Worm (Caenorhabditis elegans) whole organism, young adult: Measurements from ENCODE around the gene clc-28.
A peak's percentile ranks its signal among the peaks of the same experiment; 100 is the strongest.

Source experiments
- B0019.2 ChIP-seq: fragments of 200-800 bp; sonication (Bioruptor generic); conservative IDR thresholded peaks from 2 replicates; pipeline ENCODE4 v1.3.6; 2022; ENCODE audit warnings: missing genetic modification reagents, missing genetic modification characterization, missing compliant biosample characterization
- B0035.1 ChIP-seq: sonication (generic microtip); optimal IDR thresholded peaks from 2 replicates; lab custom pipeline; 2016; ENCODE audit warnings: missing genetic modification characterization, mild to moderate bottlenecking, missing compliant biosample characterization, missing genotype, missing genetic modification reagents
- B0261.1 ChIP-seq: sonication (generic microtip); optimal IDR thresholded peaks from 2 replicates; lab custom pipeline; 2016; ENCODE audit warnings: mild to moderate bottlenecking, missing genetic modification characterization, moderate library complexity, missing compliant biosample characterization
- C17E4.6 ChIP-seq: fragments of 200-800 bp; sonication (Bioruptor generic); IDR thresholded peaks from 2 replicates; pipeline ENCODE4 v1.3.6; 2022; ENCODE audit warnings: missing genetic modification reagents, missing genetic modification characterization, missing compliant biosample characterization
- F10E7.11 ChIP-seq: sonication (generic microtip); optimal IDR thresholded peaks from 2 replicates; lab custom pipeline; 2017; ENCODE audit warnings: mild to moderate bottlenecking, missing genetic modification characterization, moderate library complexity, missing compliant biosample characterization
- F39B2.1 ChIP-seq: fragments of 200-800 bp; sonication (Bioruptor generic); IDR thresholded peaks from 2 replicates; pipeline ENCODE4 v1.3.6; 2022; ENCODE audit warnings: missing genetic modification reagents, missing genetic modification characterization, missing compliant biosample characterization
- F52B5.7 ChIP-seq: sonication (generic microtip); optimal IDR thresholded peaks from 2 replicates; lab custom pipeline; 2016; ENCODE audit warnings: mild to moderate bottlenecking, missing genetic modification characterization, missing compliant biosample characterization
- F57C9.4 ChIP-seq: sonication (generic microtip); optimal IDR thresholded peaks from 2 replicates; lab custom pipeline; 2017; ENCODE audit warnings: mild to moderate bottlenecking, missing genetic modification characterization, missing compliant biosample characterization
- K12H6.12 ChIP-seq: fragments of 200-800 bp; sonication (Bioruptor generic); optimal IDR thresholded peaks from 2 replicates; lab custom pipeline; 2018; ENCODE audit warnings: mild to moderate bottlenecking, missing genetic modification characterization, missing compliant biosample characterization
- Y53G8AR.9 ChIP-seq: fragments of 200-800 bp; sonication (Bioruptor generic); conservative IDR thresholded peaks from 2 replicates; pipeline ENCODE4 v1.3.6; 2022; ENCODE audit warnings: missing genetic modification reagents, missing genetic modification characterization, missing compliant biosample characterization
- Y56A3A.18 ChIP-seq: fragments of 200-800 bp; sonication (Bioruptor generic); IDR thresholded peaks from 2 replicates; pipeline ENCODE4 v1.3.6; 2022; ENCODE audit warnings: missing genetic modification reagents, missing genetic modification characterization, missing compliant biosample characterization
- Y67H2A.10 ChIP-seq: fragments of 200-800 bp; sonication (Bioruptor generic); conservative IDR thresholded peaks from 2 replicates; pipeline ENCODE4 v1.3.6; 2022; ENCODE audit warnings: missing genetic modification reagents, missing genetic modification characterization, missing compliant biosample characterization
- ZK185.1 ChIP-seq: sonication (generic microtip); optimal IDR thresholded peaks from 2 replicates; lab custom pipeline; 2016; ENCODE audit warnings: mild to moderate bottlenecking, missing genetic modification characterization, missing compliant biosample characterization; ENCODE audit not compliant: poor library complexity, severe bottlenecking
- ama-1 ChIP-seq, 3 experiments: fragments of 150-350 bp in 1 of 3; sonication (generic microtip) in 2 of 3; optimal IDR thresholded peaks; 2 replicates each; lab custom pipeline; 2014 to 2018; ENCODE audit warnings: missing biosample characterization in 2 of 3, missing genetic modification characterization in 2 of 3, missing genetic modification reagents in 2 of 3
- aptf-3 ChIP-seq: fragments of 200-800 bp; sonication (Bioruptor generic); IDR thresholded peaks from 2 replicates; pipeline ENCODE4 v1.3.6; 2022; ENCODE audit warnings: missing genetic modification characterization, missing compliant biosample characterization
- athp-1 ChIP-seq: sonication (generic microtip); optimal IDR thresholded peaks from 2 replicates; lab custom pipeline; 2017; ENCODE audit warnings: mild to moderate bottlenecking, missing genetic modification characterization, missing compliant biosample characterization
- attf-3 ChIP-seq: fragments of 200-800 bp; sonication (Bioruptor generic); conservative IDR thresholded peaks from 2 replicates; pipeline ENCODE4 v1.3.6; 2022; ENCODE audit warnings: missing genetic modification reagents, missing genetic modification characterization, missing compliant biosample characterization
- attf-6 ChIP-seq: fragments of 200-800 bp; sonication (Bioruptor generic); IDR thresholded peaks from 2 replicates; pipeline ENCODE4 v1.3.6; 2022; ENCODE audit warnings: missing genetic modification reagents, missing genetic modification characterization, missing compliant biosample characterization
- bed-2 ChIP-seq: fragments of 200-800 bp; sonication (Bioruptor generic); IDR thresholded peaks from 2 replicates; pipeline ENCODE4 v1.3.6; 2022; ENCODE audit warnings: missing genetic modification reagents, missing genetic modification characterization, missing compliant biosample characterization
- ccch-3 ChIP-seq: fragments of 200-800 bp; sonication (Bioruptor generic); optimal IDR thresholded peaks from 2 replicates; lab custom pipeline; 2018; ENCODE audit warnings: mild to moderate bottlenecking, missing genetic modification characterization, missing compliant biosample characterization
- cebp-2 ChIP-seq: fragments of 200-800 bp; sonication (Bioruptor generic); IDR thresholded peaks from 2 replicates; pipeline ENCODE4 v1.3.6; 2022; ENCODE audit warnings: missing genetic modification characterization, missing compliant biosample characterization
- ceh-27 ChIP-seq: fragments of 200-800 bp; sonication (Bioruptor generic); optimal IDR thresholded peaks from 2 replicates; lab custom pipeline; 2018; ENCODE audit warnings: mild to moderate bottlenecking, missing genetic modification characterization, moderate library complexity, missing compliant biosample characterization
- ceh-40 ChIP-seq: fragments of 200-800 bp; sonication (Bioruptor generic); IDR thresholded peaks from 2 replicates; pipeline ENCODE4 v1.3.6; 2022; ENCODE audit warnings: missing genetic modification characterization, missing compliant biosample characterization
- ceh-58 ChIP-seq: fragments of 200-800 bp; sonication (Bioruptor generic); IDR thresholded peaks from 2 replicates; pipeline ENCODE4 v1.3.6; 2022; ENCODE audit warnings: missing genetic modification characterization, missing compliant biosample characterization
- chd-7 ChIP-seq: sonication (generic microtip); optimal IDR thresholded peaks from 2 replicates; lab custom pipeline; 2016; ENCODE audit warnings: mild to moderate bottlenecking, missing genetic modification characterization, moderate library complexity, missing compliant biosample characterization
- egl-18 ChIP-seq: fragments of 200-800 bp; sonication (Bioruptor generic); IDR thresholded peaks from 2 replicates; pipeline ENCODE4 v1.3.6; 2022; ENCODE audit warnings: missing genetic modification reagents, missing genetic modification characterization, missing compliant biosample characterization
- ets-4 ChIP-seq: fragments of 200-800 bp; sonication (Bioruptor generic); optimal IDR thresholded peaks from 2 replicates; lab custom pipeline; 2018; ENCODE audit warnings: mild to moderate bottlenecking, missing genetic modification characterization, missing compliant biosample characterization
- fkh-3 ChIP-seq: sonication (generic microtip); optimal IDR thresholded peaks from 2 replicates; lab custom pipeline; 2016; ENCODE audit warnings: mild to moderate bottlenecking, missing genetic modification characterization, missing compliant biosample characterization
- gei-17 ChIP-seq: fragments of 200-800 bp; sonication (Bioruptor generic); optimal IDR thresholded peaks from 2 replicates; lab custom pipeline; 2018; ENCODE audit warnings: mild to moderate bottlenecking, missing genetic modification characterization, missing compliant biosample characterization
- hlh-26 ChIP-seq: fragments of 200-800 bp; sonication (Bioruptor generic); conservative IDR thresholded peaks from 2 replicates; pipeline ENCODE4 v1.3.6; 2022; ENCODE audit warnings: missing genetic modification reagents, missing genetic modification characterization, missing compliant biosample characterization
- hmg-20 ChIP-seq: fragments of 200-800 bp; sonication (Bioruptor generic); IDR thresholded peaks from 2 replicates; pipeline ENCODE4 v1.3.6; 2022; ENCODE audit warnings: missing genetic modification reagents, missing genetic modification characterization, missing compliant biosample characterization
- let-526 ChIP-seq: fragments of 200-800 bp; sonication (Bioruptor generic); IDR thresholded peaks from 2 replicates; pipeline ENCODE4 v1.3.6; 2022; ENCODE audit warnings: missing genetic modification reagents, missing genetic modification characterization, missing compliant biosample characterization
- lin-26 ChIP-seq: fragments of 200-800 bp; sonication (Bioruptor generic); IDR thresholded peaks from 2 replicates; pipeline ENCODE4 v1.3.6; 2022; ENCODE audit warnings: missing genetic modification reagents, missing genetic modification characterization, missing compliant biosample characterization
- lsl-1 ChIP-seq: fragments of 200-800 bp; sonication (Bioruptor generic); optimal IDR thresholded peaks from 2 replicates; lab custom pipeline; 2018; ENCODE audit warnings: mild to moderate bottlenecking, missing genetic modification characterization, moderate library complexity, missing compliant biosample characterization
- mxl-1 ChIP-seq: sonication (generic microtip); optimal IDR thresholded peaks from 2 replicates; lab custom pipeline; 2016; ENCODE audit warnings: missing genetic modification characterization, missing compliant biosample characterization
- nfya-1 ChIP-seq: sonication (generic microtip); optimal IDR thresholded peaks from 2 replicates; lab custom pipeline; 2017; ENCODE audit warnings: antibody characterized with exemption, missing compliant biosample characterization, missing genetic modification characterization, borderline replicate concordance; ENCODE audit not compliant: insufficient read depth
- nfyb-1 ChIP-seq: fragments of 200-800 bp; sonication (Bioruptor generic); IDR thresholded peaks from 2 replicates; pipeline ENCODE4 v1.3.6; 2022; ENCODE audit warnings: missing genetic modification reagents, missing genetic modification characterization, missing compliant biosample characterization
- rpc-1 ChIP-seq, 2 experiments: fragments of 150-350 bp in 1 of 2; sonication (generic microtip) in 1 of 2; optimal IDR thresholded peaks; 2 replicates each; lab custom pipeline; 2014 to 2018; ENCODE audit warnings: missing biosample characterization in 1 of 2, missing genetic modification characterization in 1 of 2, missing genetic modification reagents in 1 of 2, missing genotype in 1 of 2
- snpc-1.3 ChIP-seq: sonication (generic microtip); optimal IDR thresholded peaks from 2 replicates; lab custom pipeline; 2017; ENCODE audit warnings: missing genetic modification characterization, mild to moderate bottlenecking, missing compliant biosample characterization, antibody characterized with exemption, moderate library complexity, missing genotype, missing genetic modification reagents; ENCODE audit not compliant: insufficient read depth
- snpc-3.4 ChIP-seq: sonication (generic microtip); optimal IDR thresholded peaks from 2 replicates; lab custom pipeline; 2017; ENCODE audit warnings: missing genetic modification characterization, mild to moderate bottlenecking, missing compliant biosample characterization, antibody characterized with exemption, moderate library complexity, missing genotype, missing genetic modification reagents
- somi-1 ChIP-seq: fragments of 200-800 bp; sonication (Bioruptor generic); optimal IDR thresholded peaks from 2 replicates; lab custom pipeline; 2018; ENCODE audit warnings: mild to moderate bottlenecking, missing genetic modification characterization, missing compliant biosample characterization
- sptf-2 ChIP-seq: fragments of 200-800 bp; sonication (Bioruptor generic); optimal IDR thresholded peaks from 2 replicates; lab custom pipeline; 2018; ENCODE audit warnings: mild to moderate bottlenecking, missing genetic modification characterization, missing compliant biosample characterization
- tbp1 ChIP-seq: fragments of 200-800 bp; sonication (Bioruptor generic); optimal IDR thresholded peaks from 2 replicates; lab custom pipeline; 2018; ENCODE audit warnings: mild to moderate bottlenecking, missing genetic modification characterization, missing compliant biosample characterization
- xnd-1 ChIP-seq: sonication (generic microtip); optimal IDR thresholded peaks from 2 replicates; lab custom pipeline; 2016; ENCODE audit warnings: missing genotype, missing genetic modification reagents, missing genetic modification characterization, missing compliant biosample characterization
- zim-3 ChIP-seq: sonication (generic microtip); optimal IDR thresholded peaks from 2 replicates; lab custom pipeline; 2017; ENCODE audit warnings: mild to moderate bottlenecking, missing genetic modification characterization, moderate library complexity, missing compliant biosample characterization
- ztf-18 ChIP-seq: sonication (generic microtip); optimal IDR thresholded peaks from 2 replicates; lab custom pipeline; 2016; ENCODE audit warnings: missing genotype, mild to moderate bottlenecking, missing genetic modification characterization, missing compliant biosample characterization
- ztf-25 ChIP-seq: fragments of 200-800 bp; sonication (Bioruptor generic); IDR thresholded peaks from 2 replicates; pipeline ENCODE4 v1.3.6; 2022; ENCODE audit warnings: missing genetic modification reagents, missing genetic modification characterization, missing compliant biosample characterization
- ztf-28 ChIP-seq: fragments of 200-800 bp; sonication (Bioruptor generic); IDR thresholded peaks from 2 replicates; pipeline ENCODE4 v1.3.6; 2022; ENCODE audit warnings: missing genetic modification reagents, missing genetic modification characterization, missing compliant biosample characterization

Gene clc-28

ce11 chrIII:8319100-8319499 is 20.2 kb downstream of the clc-28 start, which contains the start of gene F10E9.11 (continued):
- no peak for TF ChIP-seq lin-26 (GFP tag; lab: Robert Waterston, UW)
- no peak for TF ChIP-seq rpc-1 (optimal IDR thresholded peaks at IDR 0.05; lab: Kevin White, UChicago)
- no peak for TF ChIP-seq rpc-1 (tag; optimal IDR thresholded peaks at IDR 0.05; lab: Kevin White, UChicago)
- 0 out of 2 replicates have a peak, but pooled peaks have one; percentile 37 for TF ChIP-seq C17E4.6 (GFP tag; lab: Robert Waterston, UW)
- TF ChIP-seq fkh-3 (tag; lab: Kevin White, UChicago): no peak
- no peak for TF ChIP-seq B0035.1 (tag; lab: Kevin White, UChicago)
- no peak for TF ChIP-seq B0261.1 (tag; lab: Kevin White, UChicago)
- TF ChIP-seq B0019.2 (GFP tag; lab: Robert Waterston, UW): peak; percentile 74
- peak; percentile 69 for TF ChIP-seq lsl-1 (GFP tag; lab: Kevin White, UChicago)
- TF ChIP-seq sptf-2 (GFP tag; lab: Kevin White, UChicago): no peak
- TF ChIP-seq chd-7 (tag; lab: Kevin White, UChicago): peak; percentile 36
- TF ChIP-seq aptf-3 (GFP tag; lab: Robert Waterston, UW): no peak
- TF ChIP-seq gei-17 (GFP tag; lab: Kevin White, UChicago): no peak
- peak; percentile 95 for TF ChIP-seq ceh-27 (GFP tag; lab: Kevin White, UChicago)
- no peak for TF ChIP-seq F57C9.4 (tag; lab: Kevin White, UChicago)
- peak; percentile 88 for TF ChIP-seq ZK185.1 (tag; lab: Kevin White, UChicago)
- peak; percentile 81 for TF ChIP-seq let-526 (GFP tag; lab: Robert Waterston, UW)
- TF ChIP-seq F52B5.7 (tag; lab: Kevin White, UChicago): no peak
- TF ChIP-seq ztf-28 (GFP tag; lab: Robert Waterston, UW): no peak
- TF ChIP-seq attf-6: no peak
- 0 out of 2 replicates have a peak, but pooled peaks have one; percentile 55 for TF ChIP-seq ztf-25
- peak; percentile 64 for TF ChIP-seq nfyb-1
- TF ChIP-seq Y53G8AR.9 (GFP tag; lab: Robert Waterston, UW): peak; percentile 62; the same call in 1 of the 2 replicates
- no peak for TF ChIP-seq cebp-2 (GFP tag; lab: Robert Waterston, UW)
- no peak for TF ChIP-seq Y56A3A.18 (GFP tag; lab: Robert Waterston, UW)
- TF ChIP-seq attf-3 (GFP tag; lab: Robert Waterston, UW): peak; percentile 73
- peak; percentile 43 for TF ChIP-seq snpc-1.3 (tag; lab: Kevin White, UChicago)
- no peak for TF ChIP-seq mxl-1 (tag; lab: Kevin White, UChicago)
- no peak for TF ChIP-seq egl-18
- TF ChIP-seq hmg-20 (GFP tag; lab: Robert Waterston, UW): peak; percentile 44; the same call in 1 of the 2 replicates
- no peak for TF ChIP-seq hlh-26 (GFP tag; lab: Robert Waterston, UW)
- TF ChIP-seq Y67H2A.10 (GFP tag; lab: Robert Waterston, UW): no peak; the same call in 1 of the 2 replicates
- no peak for TF ChIP-seq F10E7.11 (tag; lab: Kevin White, UChicago)
- TF ChIP-seq ceh-58: no peak
- TF ChIP-seq F39B2.1 (GFP tag; lab: Robert Waterston, UW): no peak
- no peak for TF ChIP-seq somi-1 (GFP tag; lab: Kevin White, UChicago)
- 0 out of 2 replicates have a peak, but pooled peaks have one; percentile 43 for TF ChIP-seq ceh-40
- TF ChIP-seq ets-4 (GFP tag; lab: Kevin White, UChicago): no peak
- no peak for TF ChIP-seq ccch-3 (GFP tag; lab: Kevin White, UChicago)
- peak; percentile 57 for TF ChIP-seq K12H6.12 (tag; lab: Kevin White, UChicago)
- TF ChIP-seq snpc-3.4 (tag; lab: Kevin White, UChicago): no peak
- TF ChIP-seq ztf-18: peak; percentile 39
- no peak for TF ChIP-seq nfya-1 (tag; lab: Kevin White, UChicago)
- peak; percentile 57 for TF ChIP-seq tbp1 (GFP tag; lab: Kevin White, UChicago)
- TF ChIP-seq zim-3 (tag; lab: Kevin White, UChicago): no peak
- TF ChIP-seq xnd-1 (tag; lab: Kevin White, UChicago): peak; percentile 32
- no peak for TF ChIP-seq ama-1 (optimal IDR thresholded peaks at IDR 0.05; lab: Kevin White, UChicago)
- no peak for TF ChIP-seq ama-1 (GFP tag; optimal IDR thresholded peaks at IDR 0.05; lab: Kevin White, UChicago)
- peak; percentile 76 for TF ChIP-seq athp-1 (tag; lab: Kevin White, UChicago)
- peak; percentile 83; the same call in 1 of the 2 replicates for TF ChIP-seq bed-2 (GFP tag; lab: Robert Waterston, UW)
